Worm (Caenorhabditis elegans): Measurements from ENCODE around the gene apc-11.

Gene apc-11

DNA sequence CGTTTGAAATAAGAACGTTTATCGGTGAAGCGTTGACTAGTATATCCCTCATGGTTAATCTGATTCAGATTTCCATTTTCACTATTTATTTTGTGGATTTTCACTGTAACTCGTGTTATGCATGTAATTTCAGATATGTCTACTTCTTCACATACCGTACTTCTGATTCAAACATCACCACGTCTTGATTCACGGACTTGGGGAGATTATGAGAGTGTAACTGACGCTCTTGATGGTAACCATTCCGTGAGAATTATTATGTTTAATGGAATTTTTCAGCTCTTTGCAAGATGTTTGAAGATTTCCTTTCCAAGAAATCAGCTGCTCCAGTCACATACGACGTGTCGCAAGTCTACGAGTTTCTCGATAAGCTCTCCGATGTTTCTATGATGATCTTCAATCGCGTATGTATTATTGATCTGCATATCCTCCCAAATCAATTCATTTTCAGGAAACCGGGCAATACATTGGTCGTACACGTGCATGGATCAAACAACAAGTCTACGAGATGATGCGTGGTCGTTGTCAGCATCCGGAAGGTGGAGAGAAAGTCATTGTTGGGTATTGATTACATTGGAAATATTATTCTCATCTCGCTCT, 1.0 kb downstream of the apc-11 start, which contains the start of gene erh-2:
Gene erh-2, plus strand, starts transcription at position 134 of the 600 bp plus-strand sequence.
- TF ChIP-seq scrt-1 (GFP tag; IDR thresholded peaks at IDR 0.05), result no peak
- no peak for TF ChIP-seq F13C5.2 (tag; optimal IDR thresholded peaks at IDR 0.05)
- TF ChIP-seq ceh-13 (GFP tag; optimal IDR thresholded peaks at IDR 0.05), result no peak
- no peak for TF ChIP-seq tbx-11 (GFP tag; IDR thresholded peaks at IDR 0.05)
- peak; percentile 67 for TF ChIP-seq ama-1 (optimal IDR thresholded peaks at IDR 0.05)

ce11 chrIII:4587177-4587576, 7.0 kb downstream of the apc-11 start, which contains the start of the genes F35G12.7 and smc-4:
TSS of gene F35G12.7 (minus strand) at chrIII:4587330.
TSS of gene smc-4 (plus strand) at chrIII:4587501.
- TF ChIP-seq tbx-37 (GFP tag; conservative IDR thresholded peaks at IDR 0.05), result no peak
- TF ChIP-seq F13C5.2 (tag; optimal IDR thresholded peaks at IDR 0.05), result peak; percentile 40
- TF ChIP-seq ceh-36 (tag; optimal IDR thresholded peaks at IDR 0.05), result no peak
- peak; percentile 43; the same call in 1 of the 2 replicates for TF ChIP-seq flt-1 (GFP tag; IDR thresholded peaks at IDR 0.05)
- no peak for TF ChIP-seq ceh-13 (GFP tag; optimal IDR thresholded peaks at IDR 0.05)
- TF ChIP-seq sea-1 (GFP tag; conservative IDR thresholded peaks at IDR 0.05), result no peak
- no peak for TF ChIP-seq ama-1 (optimal IDR thresholded peaks at IDR 0.05)
- no peak for TF ChIP-seq ets-7 (tag; optimal IDR thresholded peaks at IDR 0.05)
- no peak for TF ChIP-seq tbx-11 (GFP tag; IDR thresholded peaks at IDR 0.05)
- TF ChIP-seq scrt-1 (GFP tag; IDR thresholded peaks at IDR 0.05), result 0 out of 2 replicates have a peak, but pooled peaks have one; percentile 60
- TF ChIP-seq hmg-4 (GFP tag; optimal IDR thresholded peaks at IDR 0.05), result peak; percentile 26

DNA sequence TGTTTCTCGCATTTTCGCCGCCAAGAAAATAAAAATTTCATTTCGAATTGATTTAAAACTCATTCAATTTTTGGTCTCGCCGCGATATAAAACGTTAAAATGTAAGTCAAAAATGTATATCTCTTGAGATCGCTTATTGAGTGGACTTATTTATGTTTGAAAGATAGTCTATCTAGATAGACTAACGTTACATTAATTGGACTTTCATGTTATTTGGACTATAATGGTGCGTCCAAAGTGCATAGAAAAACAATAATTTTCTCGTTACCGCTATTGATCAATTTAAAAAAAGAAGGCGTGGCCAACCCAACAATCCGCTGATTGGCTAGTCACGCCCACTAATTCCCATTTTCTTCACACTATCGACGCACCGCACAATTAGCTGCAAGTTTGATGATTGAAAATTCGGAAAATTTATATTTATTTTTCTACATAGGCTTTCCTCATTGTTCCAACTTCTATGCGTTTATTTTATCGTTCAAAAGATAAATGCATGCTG, 10.1 kb downstream of the apc-11 start, which contains the start of gene F35G12.5:
Gene F35G12.5, plus strand, starts transcription at position 51 of the 499 bp plus-strand sequence.
- TF ChIP-seq hmbx-1 (tag; optimal IDR thresholded peaks at IDR 0.05), result no peak
- no peak for TF ChIP-seq tra-4 (tag; optimal IDR thresholded peaks at IDR 0.05)
- no peak for TF ChIP-seq ceh-36 (tag; optimal IDR thresholded peaks at IDR 0.05)
- TF ChIP-seq tbx-37 (GFP tag; conservative IDR thresholded peaks at IDR 0.05), result no peak
- no peak for TF ChIP-seq F13C5.2 (tag; optimal IDR thresholded peaks at IDR 0.05)
- no peak for TF ChIP-seq ama-1 (optimal IDR thresholded peaks at IDR 0.05)
- no peak for TF ChIP-seq hmg-4 (GFP tag; optimal IDR thresholded peaks at IDR 0.05)
- TF ChIP-seq ceh-13 (GFP tag; optimal IDR thresholded peaks at IDR 0.05), result no peak
- no peak for TF ChIP-seq flt-1 (GFP tag; IDR thresholded peaks at IDR 0.05)
- TF ChIP-seq pes-1 (GFP tag; IDR thresholded peaks at IDR 0.05), result no peak
- no peak for TF ChIP-seq sea-1 (GFP tag; conservative IDR thresholded peaks at IDR 0.05)
- no peak for TF ChIP-seq hnd-1 (tag; optimal IDR thresholded peaks at IDR 0.05)
- TF ChIP-seq B0310.2 (tag; optimal IDR thresholded peaks at IDR 0.05), result no peak
- no peak for TF ChIP-seq aly-1 (tag; optimal IDR thresholded peaks at IDR 0.05)
- TF ChIP-seq tbx-11 (GFP tag; IDR thresholded peaks at IDR 0.05), result no peak
- no peak for TF ChIP-seq scrt-1 (GFP tag; IDR thresholded peaks at IDR 0.05)
- TF ChIP-seq ets-7 (tag; optimal IDR thresholded peaks at IDR 0.05), result no peak

- no peak for TF ChIP-seq ama-1 (optimal IDR thresholded peaks at IDR 0.05)
- TF ChIP-seq tra-4 (tag; optimal IDR thresholded peaks at IDR 0.05), result no peak
- no peak for TF ChIP-seq hmbx-1 (tag; optimal IDR thresholded peaks at IDR 0.05)
- TF ChIP-seq tbx-37 (GFP tag; conservative IDR thresholded peaks at IDR 0.05), result no peak
- no peak for TF ChIP-seq sea-1 (GFP tag; conservative IDR thresholded peaks at IDR 0.05)
- no peak for TF ChIP-seq ets-7 (tag; optimal IDR thresholded peaks at IDR 0.05)
- TF ChIP-seq aly-1 (tag; optimal IDR thresholded peaks at IDR 0.05), result no peak
- no peak for TF ChIP-seq B0310.2 (tag; optimal IDR thresholded peaks at IDR 0.05)
- TF ChIP-seq ceh-13 (GFP tag; optimal IDR thresholded peaks at IDR 0.05), result no peak
- no peak for TF ChIP-seq flt-1 (GFP tag; IDR thresholded peaks at IDR 0.05)
- no peak for TF ChIP-seq hnd-1 (tag; optimal IDR thresholded peaks at IDR 0.05)
- TF ChIP-seq hmg-4 (GFP tag; optimal IDR thresholded peaks at IDR 0.05), result no peak
- no peak for TF ChIP-seq scrt-1 (GFP tag; IDR thresholded peaks at IDR 0.05)
- TF ChIP-seq tbx-11 (GFP tag; IDR thresholded peaks at IDR 0.05), result no peak
- no peak for TF ChIP-seq ceh-36 (tag; optimal IDR thresholded peaks at IDR 0.05)
- no peak for TF ChIP-seq pes-1 (GFP tag; IDR thresholded peaks at IDR 0.05)
Measured at ce11 chrIII:4581495-4581894, 12.7 kb downstream of the apc-11 start, which contains the start of gene F35G12.12. TSS of gene F35G12.12 (plus strand) at chrIII:4581795.

DNA sequence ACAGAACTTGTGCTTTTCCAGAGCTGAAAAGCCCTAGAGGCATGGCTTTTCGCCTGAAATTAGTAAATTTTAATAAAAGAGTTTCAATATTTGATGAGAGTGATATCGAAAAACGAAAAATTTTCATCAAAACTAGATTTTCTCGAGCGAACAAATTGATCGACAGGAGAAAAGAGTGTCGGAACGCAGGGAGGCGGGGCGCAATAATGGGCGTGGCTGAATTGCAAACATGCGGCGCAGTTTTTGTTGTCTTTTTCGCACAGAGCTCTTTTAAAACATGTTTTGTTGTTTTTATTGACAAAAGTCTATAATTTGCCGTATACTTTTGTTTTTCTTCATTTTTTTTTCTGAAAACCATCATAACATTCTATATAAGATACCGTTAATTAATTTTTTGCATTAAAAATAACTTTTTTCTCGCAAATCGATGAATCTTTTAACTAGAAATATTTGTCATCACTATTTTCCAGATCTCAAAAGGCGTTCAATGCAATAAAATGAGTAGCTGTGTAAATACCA, 15.8 kb downstream of the apc-11 start, which contains the start of the genes sel-5 and wdr-48:
Gene sel-5, minus strand, starts transcription at position 53 of the 519 bp plus-strand sequence.
Gene wdr-48, plus strand, starts transcription at position 469 of the 519 bp plus-strand sequence.
- TF ChIP-seq ceh-13 (GFP tag; optimal IDR thresholded peaks at IDR 0.05) (no peak), F13C5.2 (tag; optimal IDR thresholded peaks at IDR 0.05) (no peak), flt-1 (GFP tag; IDR thresholded peaks at IDR 0.05) (0 out of 2 replicates have a peak, but pooled peaks have one; percentile 16), tbx-37 (GFP tag; conservative IDR thresholded peaks at IDR 0.05) (no peak)

- no peak for TF ChIP-seq ama-1 (optimal IDR thresholded peaks at IDR 0.05)
- peak; percentile 85 for TF ChIP-seq hmbx-1 (tag; optimal IDR thresholded peaks at IDR 0.05)
- TF ChIP-seq tra-4 (tag; optimal IDR thresholded peaks at IDR 0.05), result peak; percentile 93
- TF ChIP-seq tbx-11 (GFP tag; IDR thresholded peaks at IDR 0.05), result peak; percentile 98
- peak; percentile 94 for TF ChIP-seq aly-1 (tag; optimal IDR thresholded peaks at IDR 0.05)
- TF ChIP-seq B0310.2 (tag; optimal IDR thresholded peaks at IDR 0.05), result peak; percentile 91
- TF ChIP-seq flt-1 (GFP tag; IDR thresholded peaks at IDR 0.05), result peak; percentile 93
- peak; percentile 87 for TF ChIP-seq hnd-1 (tag; optimal IDR thresholded peaks at IDR 0.05)
- peak; percentile 88 for TF ChIP-seq F13C5.2 (tag; optimal IDR thresholded peaks at IDR 0.05)
- TF ChIP-seq hmg-4 (GFP tag; optimal IDR thresholded peaks at IDR 0.05), result peak; percentile 97
- peak; percentile 93 for TF ChIP-seq scrt-1 (GFP tag; IDR thresholded peaks at IDR 0.05)
- peak; percentile 94 for TF ChIP-seq tbx-37 (GFP tag; conservative IDR thresholded peaks at IDR 0.05)
- TF ChIP-seq ets-7 (tag; optimal IDR thresholded peaks at IDR 0.05), result peak; percentile 96
- TF ChIP-seq ceh-13 (GFP tag; optimal IDR thresholded peaks at IDR 0.05), result peak; percentile 98
- TF ChIP-seq ceh-36 (tag; optimal IDR thresholded peaks at IDR 0.05), result peak; percentile 92
- peak; percentile 97 for TF ChIP-seq pes-1 (GFP tag; IDR thresholded peaks at IDR 0.05)
- peak; percentile 98 for TF ChIP-seq sea-1 (GFP tag; conservative IDR thresholded peaks at IDR 0.05)
Measured at ce11 chrIII:4568455-4568854, 25.8 kb downstream of the apc-11 start, which contains the start of gene idhg-1. TSS of gene idhg-1 (plus strand) at chrIII:4568797.

Data from whole organism, early embryonic.